Worm (Caenorhabditis elegans) whole organism, L4 larva: ENCODE measurements around the gene hizr-1.

Experiments
- F49E8.2 ChIP-seq: sonication (generic microtip); optimal IDR thresholded peaks from 2 replicates; lab custom pipeline; 2016; ENCODE audit warnings: missing compliant biosample characterization, mild to moderate bottlenecking, missing genetic modification characterization, borderline replicate concordance
- ZK337.2 ChIP-seq: fragments of 200-800 bp; sonication (Bioruptor generic); IDR thresholded peaks from 2 replicates; pipeline ENCODE4 v1.3.6; 2022; ENCODE audit warnings: missing genetic modification reagents, missing genetic modification characterization, missing compliant biosample characterization
- ces-1 ChIP-seq: fragments of 150-350 bp; sonication (generic microtip); optimal IDR thresholded peaks from 4 replicates; lab custom pipeline; 2014; ENCODE audit warnings: missing biosample characterization, missing genetic modification reagents, missing genetic modification characterization
- egl-27 ChIP-seq: sonication (generic microtip); optimal IDR thresholded peaks from 3 replicates; lab custom pipeline; 2017; ENCODE audit warnings: missing biosample characterization, missing genetic modification reagents, missing genetic modification characterization
- mep-1 ChIP-seq: fragments of 150-350 bp; sonication (generic microtip); optimal IDR thresholded peaks from 3 replicates; lab custom pipeline; 2014; ENCODE audit warnings: missing biosample characterization, missing genetic modification characterization
- nhr-237 ChIP-seq: sonication (generic microtip); optimal IDR thresholded peaks from 2 replicates; lab custom pipeline; 2017; ENCODE audit warnings: missing biosample characterization, missing genetic modification characterization
- nhr-28 ChIP-seq: fragments of 150-350 bp; optimal IDR thresholded peaks from 2 replicates; lab custom pipeline; 2014; ENCODE audit warnings: missing biosample characterization, missing genetic modification characterization
- nhr-76 ChIP-seq: fragments of 150-350 bp; optimal IDR thresholded peaks from 2 replicates; lab custom pipeline; 2014; ENCODE audit warnings: missing biosample characterization, missing genetic modification characterization
- pqm-1 ChIP-seq: sonication (generic microtip); optimal IDR thresholded peaks from 2 replicates; lab custom pipeline; 2017; ENCODE audit warnings: missing biosample characterization, missing genetic modification characterization
- snpc-4 ChIP-seq: fragments of 150-350 bp; optimal IDR thresholded peaks from 2 replicates; lab custom pipeline; 2014; ENCODE audit warnings: missing biosample characterization, missing genetic modification characterization
- unc-62 ChIP-seq, 3 experiments: fragments of 150-350 bp in 1 of 3; sonication (generic microtip); optimal IDR thresholded peaks in 2 of 3; peaks in 1 of 3; 1 replicate in 1 of 3; 2 replicates in 2 of 3; lab custom pipeline; 2014 to 2017; ENCODE audit warnings: missing biosample characterization in 3 of 3, missing genetic modification characterization in 3 of 3, missing genetic modification reagents in 3 of 3, missing genotype in 1 of 3

ce11 chrX:11299642-11300307 is 18.3 kb upstream of the hizr-1 start, which contains the start of the genes snrp-40.1 and F08G12.3:
- TF ChIP-seq unc-62 (GFP tag; optimal IDR thresholded peaks at IDR 0.05 in 1 of 2; lab: Kevin White, UChicago) (peak in 1 of 2 experiments; percentile 81), unc-62 (tag; optimal IDR thresholded peaks at IDR 0.05; lab: Kevin White, UChicago) (no peak), nhr-28 (tag; lab: Kevin White, UChicago) (peak; percentile 97), egl-27 (tag; lab: Kevin White, UChicago) (no peak), ZK337.2 (GFP tag; lab: Robert Waterston, UW) (no peak), ces-1 (GFP tag; lab: Kevin White, UChicago) (no peak), snpc-4 (tag; lab: Kevin White, UChicago) (no peak), mep-1 (tag; lab: Kevin White, UChicago) (peak; percentile 94), nhr-76 (tag; lab: Kevin White, UChicago) (no peak), nhr-237 (tag; lab: Kevin White, UChicago) (no peak), F49E8.2 (tag; lab: Kevin White, UChicago) (no peak), pqm-1 (tag; lab: Kevin White, UChicago) (peak; percentile 70)
